Worm (Caenorhabditis elegans) whole organism, mixed stage, embryonic: ENCODE results near the gene rgs-5.

Experiments used
- blmp-1 ChIP-seq: fragments of 150-350 bp; optimal IDR thresholded peaks from 2 replicates; lab custom pipeline; 2014; ENCODE audit warnings: missing biosample characterization, missing genetic modification characterization
- elt-3 ChIP-seq: fragments of 150-350 bp; optimal IDR thresholded peaks from 2 replicates; lab custom pipeline; 2014; ENCODE audit warnings: missing biosample characterization, missing genetic modification characterization
- lin-13 ChIP-seq: fragments of 150-350 bp; optimal IDR thresholded peaks from 2 replicates; lab custom pipeline; 2014; ENCODE audit warnings: missing biosample characterization, missing genetic modification characterization

- TF ChIP-seq elt-3 (tag; lab: Kevin White, UChicago) = no peak
- no peak for TF ChIP-seq blmp-1 (tag; lab: Kevin White, UChicago)
- no peak for TF ChIP-seq lin-13 (tag; lab: Kevin White, UChicago)
Measured at ce11 chrIII:5750503-5750902, 52.1 kb downstream of the rgs-5 start.
